Fruit fly (Drosophila melanogaster) whole organism: ENCODE measurements around the gene tral.

ENCODE experiments used
- CG8478 ChIP-seq: fragments of >200 bp; optimal IDR thresholded peaks from 2 replicates; lab custom pipeline; 2018; ENCODE audit warnings: inconsistent platforms
- Dll ChIP-seq: fragments of >200 bp; optimal IDR thresholded peaks from 2 replicates; lab custom pipeline; 2017
- EcR ChIP-seq, 2 experiments: fragments of >200 bp; optimal IDR thresholded peaks; 2 replicates each; lab custom pipeline; 2017; ENCODE audit warnings: missing biosample characterization in 2 of 2, missing genetic modification characterization in 2 of 2, missing genetic modification reagents in 2 of 2
- pan ChIP-seq: fragments of >200 bp; optimal IDR thresholded peaks from 2 replicates; lab custom pipeline; 2017
- psq ChIP-seq: fragments of >200 bp; optimal IDR thresholded peaks from 2 replicates; lab custom pipeline; 2017
- usp ChIP-seq: fragments of >200 bp; optimal IDR thresholded peaks from 2 replicates; lab custom pipeline; 2017; ENCODE audit warnings: missing biosample characterization, missing genetic modification characterization, mixed read lengths

The tral gene

dm6 chr3L:12537123-12537522 lies 22.3 kb downstream of the tral start, which contains the start of gene CG4069:
Gene CG4069 (minus strand): TSS chr3L:12537315.
- TF ChIP-seq psq (lab: Kevin White, UChicago) (no peak), usp (GFP tag; lab: Kevin White, UChicago) (no peak), pan (lab: Kevin White, UChicago) (no peak), EcR (GFP tag; optimal IDR thresholded peaks at IDR 0.05; lab: Kevin White, UChicago) (no peak), Dll (lab: Kevin White, UChicago) (no peak), CG8478 (no peak)

- TF ChIP-seq EcR (GFP tag; optimal IDR thresholded peaks at IDR 0.05; lab: Kevin White, UChicago): no peak
Observed at dm6 chr3L:12549471-12549870, 34.6 kb downstream of the tral start.

- no peak for TF ChIP-seq psq (lab: Kevin White, UChicago)
- TF ChIP-seq EcR (GFP tag; optimal IDR thresholded peaks at IDR 0.05; lab: Kevin White, UChicago): no peak
- TF ChIP-seq usp (GFP tag; lab: Kevin White, UChicago): no peak
- no peak for TF ChIP-seq CG8478
- no peak for TF ChIP-seq Dll (lab: Kevin White, UChicago)
- TF ChIP-seq pan (lab: Kevin White, UChicago): no peak
Observed at dm6 chr3L:12551671-12552070, 36.8 kb downstream of the tral start.

dm6 chr3L:12557736-12558135 lies 42.9 kb downstream of the tral start:
- no peak for TF ChIP-seq EcR (GFP tag; optimal IDR thresholded peaks at IDR 0.05; lab: Kevin White, UChicago)
- TF ChIP-seq usp (GFP tag; lab: Kevin White, UChicago): no peak
- TF ChIP-seq pan (lab: Kevin White, UChicago): no peak
- no peak for TF ChIP-seq Dll (lab: Kevin White, UChicago)
- TF ChIP-seq CG8478: no peak
- no peak for TF ChIP-seq psq (lab: Kevin White, UChicago)

dm6 chr3L:12559273-12559672 lies 44.4 kb downstream of the tral start:
- TF ChIP-seq EcR (GFP tag; optimal IDR thresholded peaks at IDR 0.05; lab: Kevin White, UChicago): no peak
- no peak for TF ChIP-seq CG8478
- TF ChIP-seq psq (lab: Kevin White, UChicago): no peak
- TF ChIP-seq Dll (lab: Kevin White, UChicago): no peak
- TF ChIP-seq pan (lab: Kevin White, UChicago): no peak
- TF ChIP-seq usp (GFP tag; lab: Kevin White, UChicago): no peak

- no peak for TF ChIP-seq Dll (lab: Kevin White, UChicago)
Observed at dm6 chr3L:12564284-12564683, 49.4 kb downstream of the tral start.

dm6 chr3L:12564979-12565378 lies 50.1 kb downstream of the tral start:
- TF ChIP-seq pan (lab: Kevin White, UChicago) (no peak), EcR (GFP tag; optimal IDR thresholded peaks at IDR 0.05; lab: Kevin White, UChicago) (no peak), CG8478 (no peak), Dll (lab: Kevin White, UChicago) (no peak), psq (lab: Kevin White, UChicago) (no peak), usp (GFP tag; lab: Kevin White, UChicago) (no peak)

- TF ChIP-seq EcR (GFP tag; optimal IDR thresholded peaks at IDR 0.05; lab: Kevin White, UChicago) (no peak), pan (lab: Kevin White, UChicago) (no peak), Dll (lab: Kevin White, UChicago) (no peak), usp (GFP tag; lab: Kevin White, UChicago) (no peak), psq (lab: Kevin White, UChicago) (no peak), CG8478 (no peak)
Observed at dm6 chr3L:12565422-12565821, 50.6 kb downstream of the tral start.

- TF ChIP-seq Dll (lab: Kevin White, UChicago) (no peak), CG8478 (no peak), EcR (GFP tag; optimal IDR thresholded peaks at IDR 0.05; lab: Kevin White, UChicago) (no peak), pan (lab: Kevin White, UChicago) (no peak), usp (GFP tag; lab: Kevin White, UChicago) (no peak), psq (lab: Kevin White, UChicago) (no peak)
Observed at dm6 chr3L:12566065-12566730, 51.3 kb downstream of the tral start.
